Fruit fly (Drosophila melanogaster): Measurements from ENCODE around the gene Hsp23.

Hsp23 gene

dm6 chr3L:9410754-9411423, 29.2 kb downstream of the Hsp23 start, which contains the start of the genes CG4022 and Cpsf5 (continued):
- peak; percentile 72 for TF ChIP-seq zfh2 (GFP tag; optimal IDR thresholded peaks at IDR 0.05)
- peak; percentile 71 for TF ChIP-seq Sox100B (GFP tag; optimal IDR thresholded peaks at IDR 0.05)
- peak; percentile 79 for TF ChIP-seq CG31441 (GFP tag; IDR thresholded peaks at IDR 0.05)
- peak; percentile 75 for TF ChIP-seq HLH54F (GFP tag; optimal IDR thresholded peaks at IDR 0.05)
- TF ChIP-seq bsh (GFP tag; optimal IDR thresholded peaks at IDR 0.05), result peak in 1 of 2 experiments; percentile 87
- peak; percentile 41; the same call in 1 of the 2 replicates for TF ChIP-seq Scr (GFP tag; IDR thresholded peaks at IDR 0.05; ENCODE audit: partially characterized antibody)
- peak; percentile 2 for TF ChIP-seq eyg (GFP tag; optimal IDR thresholded peaks at IDR 0.05)
- TF ChIP-seq nau (GFP tag; optimal IDR thresholded peaks at IDR 0.05), result peak; percentile 36
- peak; percentile 74 for TF ChIP-seq cas (GFP tag; IDR thresholded peaks at IDR 0.05)
- peak; percentile 60 for TF ChIP-seq CHES-1-like (GFP tag; optimal IDR thresholded peaks at IDR 0.05)
- peak; percentile 53 for TF ChIP-seq CG1647 (GFP tag; optimal IDR thresholded peaks at IDR 0.05)
- TF ChIP-seq Dip3 (GFP tag; optimal IDR thresholded peaks at IDR 0.05), result peak; percentile 53
- TF ChIP-seq HLH4C (GFP tag; IDR thresholded peaks at IDR 0.05; ENCODE audit: partially characterized antibody), result peak; percentile 41; the same call in 1 of the 3 replicates
- TF ChIP-seq CG10959 (GFP tag; IDR thresholded peaks at IDR 0.05), result peak; percentile 70
- no peak for TF ChIP-seq sima (GFP tag; optimal IDR thresholded peaks at IDR 0.05)
- peak; percentile 13 for TF ChIP-seq CG31365 (tag; optimal IDR thresholded peaks at IDR 0.05)
- peak; percentile 50 for TF ChIP-seq CG9609 (GFP tag; optimal IDR thresholded peaks at IDR 0.05)
- TF ChIP-seq gcm (GFP tag; optimal IDR thresholded peaks at IDR 0.05), result peak; percentile 78
- peak; percentile 44 for TF ChIP-seq shn (GFP tag; optimal IDR thresholded peaks at IDR 0.05)
- TF ChIP-seq Nf-YC (tag; optimal IDR thresholded peaks at IDR 0.05), result peak; percentile 79
- TF ChIP-seq dan (GFP tag; IDR thresholded peaks at IDR 0.05), result no peak
- TF ChIP-seq CG32767 (GFP tag; IDR thresholded peaks at IDR 0.05), result peak; percentile 91
- peak; percentile 82 for TF ChIP-seq sisA (GFP tag; IDR thresholded peaks at IDR 0.05)
- TF ChIP-seq CG34376 (GFP tag; optimal IDR thresholded peaks at IDR 0.05), result peak; percentile 23
- TF ChIP-seq bigmax (GFP tag; optimal IDR thresholded peaks at IDR 0.05), result peak; percentile 34
- peak; percentile 51 for TF ChIP-seq CG6254 (GFP tag; optimal IDR thresholded peaks at IDR 0.05)
- peak; percentile 78 for TF ChIP-seq Meics (GFP tag; optimal IDR thresholded peaks at IDR 0.05)
- peak; percentile 76; the same call in 2 of the 3 replicates for TF ChIP-seq CG11093 (GFP tag; IDR thresholded peaks at IDR 0.05)
- TF ChIP-seq danr (GFP tag; IDR thresholded peaks at IDR 0.05), result peak; percentile 52; the same call in 1 of the 2 replicates
- peak; percentile 29 for TF ChIP-seq CG15011 (GFP tag; optimal IDR thresholded peaks at IDR 0.05)
- TF ChIP-seq CG30403 (GFP tag; optimal IDR thresholded peaks at IDR 0.05), result peak; percentile 90
- TF ChIP-seq CG7271 (tag; optimal IDR thresholded peaks at IDR 0.05), result peak; percentile 67
- TF ChIP-seq CG11247 (GFP tag; IDR thresholded peaks at IDR 0.05), result peak; percentile 70
- peak; percentile 19; the same call in 1 of the 3 replicates for TF ChIP-seq CG6175 (GFP tag; IDR thresholded peaks at IDR 0.05)
- TF ChIP-seq CG3838 (GFP tag; optimal IDR thresholded peaks at IDR 0.05), result peak; percentile 74
- TF ChIP-seq ems (GFP tag; optimal IDR thresholded peaks at IDR 0.05), result peak; percentile 70
- TF ChIP-seq klu (GFP tag; IDR thresholded peaks at IDR 0.05), result peak; percentile 77
- TF ChIP-seq C15 (GFP tag; IDR thresholded peaks at IDR 0.05), result peak; percentile 79; the same call in 1 of the 3 replicates
- TF ChIP-seq CG10147 (GFP tag; optimal IDR thresholded peaks at IDR 0.05), result peak; percentile 71
- no peak for TF ChIP-seq CG14965 (GFP tag; optimal IDR thresholded peaks at IDR 0.05; ENCODE audit: borderline replicate concordance)
- no peak for TF ChIP-seq eve (GFP tag; optimal IDR thresholded peaks at IDR 0.05)
- TF ChIP-seq CG3281 (GFP tag; optimal IDR thresholded peaks at IDR 0.05), result peak; percentile 79
- TF ChIP-seq Hsf (GFP tag; optimal IDR thresholded peaks at IDR 0.05), result peak; percentile 85
- peak; percentile 78 for TF ChIP-seq stc (GFP tag; IDR thresholded peaks at IDR 0.05)
- TF ChIP-seq phol (tag; optimal IDR thresholded peaks at IDR 0.05), result peak; percentile 94
- TF ChIP-seq cg (GFP tag; optimal IDR thresholded peaks at IDR 0.05), result no peak
- peak; percentile 36 for TF ChIP-seq Atf3 (GFP tag; optimal IDR thresholded peaks at IDR 0.05)
- peak; percentile 24; the same call in 1 of the 2 replicates for TF ChIP-seq toy (GFP tag; IDR thresholded peaks at IDR 0.05)
- TF ChIP-seq exex (tag; optimal IDR thresholded peaks at IDR 0.05), result peak; percentile 77

Data from whole organism, embryonic.